Worm (Caenorhabditis elegans): ENCODE data around the gene exos-4.1.

The exos-4.1 gene

DNA sequence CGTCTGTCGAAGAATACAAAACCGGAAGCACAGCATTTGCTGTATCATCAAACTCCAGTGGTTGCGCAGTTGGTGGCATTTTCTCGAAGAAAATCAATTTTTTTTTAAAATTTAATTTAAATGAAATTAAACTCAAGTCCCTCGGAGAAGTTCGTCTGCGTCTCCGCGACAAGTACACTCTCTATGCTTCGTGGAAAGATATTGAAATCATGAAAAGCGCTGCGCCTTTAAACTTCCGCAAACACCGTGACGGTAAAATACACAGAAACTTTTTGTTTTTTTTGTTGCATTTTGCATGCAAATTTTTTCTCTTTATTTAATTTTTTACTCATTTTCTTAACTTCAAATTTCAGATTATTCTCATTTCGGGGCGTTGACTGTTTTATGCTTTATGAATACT lies at the start of gene exos-4.1, which contains the start of the genes dli-1 and tin-9.2:
exos-4.1 (plus strand) TSS at position 348 of the 400 bp plus-strand sequence.
dli-1 (minus strand) TSS at position 141 of the 400 bp plus-strand sequence.
tin-9.2 (plus strand) TSS at position 344 of the 400 bp plus-strand sequence.
- no peak for TF ChIP-seq unc-62 (GFP tag; optimal IDR thresholded peaks at IDR 0.05)

DNA sequence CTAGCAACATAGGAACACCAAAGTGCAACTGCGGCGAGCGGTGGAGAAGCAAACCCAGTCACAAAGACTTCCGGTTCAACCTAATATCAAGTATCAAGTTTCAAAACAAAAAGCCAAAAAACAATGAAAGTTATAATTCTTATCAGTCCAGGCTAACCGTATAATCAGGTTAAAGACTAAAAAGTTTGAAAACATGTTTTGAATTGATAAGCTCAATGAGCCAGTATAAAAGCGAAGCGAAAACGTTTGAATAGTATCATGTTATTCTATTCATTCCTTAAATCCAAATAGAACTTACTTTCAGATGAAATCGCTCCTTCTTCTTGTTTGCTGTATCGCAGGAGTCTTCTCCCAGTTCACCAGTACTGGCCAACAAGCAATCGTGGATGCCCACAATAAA lies 47.7 kb upstream of the exos-4.1 start, which contains the start of gene scl-11:
scl-11 (plus strand) TSS at position 301 of the 400 bp plus-strand sequence.
- no peak for TF ChIP-seq unc-62 (GFP tag; optimal IDR thresholded peaks at IDR 0.05)

DNA sequence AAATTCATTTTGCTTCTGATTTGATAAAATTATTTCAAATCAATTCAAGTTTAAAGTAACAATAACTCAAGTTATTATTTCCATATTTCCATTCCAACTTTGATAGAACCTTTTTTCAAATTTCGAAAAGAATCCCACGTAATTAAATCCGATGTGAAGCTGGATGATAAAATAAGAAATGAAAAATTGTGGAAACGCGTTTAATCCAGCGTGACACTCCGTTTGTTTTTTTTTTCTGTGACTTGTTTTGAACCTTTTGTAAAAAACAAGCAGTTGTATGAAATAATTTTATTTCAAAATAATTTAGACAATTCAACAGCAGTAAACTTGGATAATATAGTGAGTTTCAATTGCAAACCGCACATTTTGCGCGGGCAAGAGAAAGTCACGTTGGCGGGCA lies 46.2 kb upstream of the exos-4.1 start, which contains the start of gene F49E11.7:
F49E11.7 (plus strand) TSS at position 301 of the 400 bp plus-strand sequence.
- TF ChIP-seq unc-62 (GFP tag; optimal IDR thresholded peaks at IDR 0.05) = no peak

DNA sequence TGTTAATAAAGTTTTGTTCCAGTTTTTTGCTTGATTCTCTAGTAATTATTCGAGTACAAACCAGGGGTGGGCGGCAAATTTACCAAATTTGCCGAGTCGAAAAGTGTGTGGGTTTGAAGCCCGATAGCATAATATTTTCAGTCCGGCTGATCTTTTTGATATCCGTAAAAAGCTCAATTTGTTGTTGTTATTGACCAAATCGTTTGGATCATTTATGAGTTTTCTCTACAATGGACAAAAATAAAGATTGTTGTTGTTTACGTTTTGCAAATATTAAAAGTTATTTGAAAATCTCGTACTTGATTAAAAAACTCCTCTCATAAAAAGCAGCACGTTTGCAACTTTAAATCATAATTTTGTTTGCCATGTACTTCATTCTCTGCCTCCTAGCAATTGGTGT lies 42.8 kb upstream of the exos-4.1 start, which contains the start of gene scl-1:
scl-1 (plus strand) TSS at position 301 of the 400 bp plus-strand sequence.
- TF ChIP-seq unc-62 (GFP tag; optimal IDR thresholded peaks at IDR 0.05) = no peak

DNA sequence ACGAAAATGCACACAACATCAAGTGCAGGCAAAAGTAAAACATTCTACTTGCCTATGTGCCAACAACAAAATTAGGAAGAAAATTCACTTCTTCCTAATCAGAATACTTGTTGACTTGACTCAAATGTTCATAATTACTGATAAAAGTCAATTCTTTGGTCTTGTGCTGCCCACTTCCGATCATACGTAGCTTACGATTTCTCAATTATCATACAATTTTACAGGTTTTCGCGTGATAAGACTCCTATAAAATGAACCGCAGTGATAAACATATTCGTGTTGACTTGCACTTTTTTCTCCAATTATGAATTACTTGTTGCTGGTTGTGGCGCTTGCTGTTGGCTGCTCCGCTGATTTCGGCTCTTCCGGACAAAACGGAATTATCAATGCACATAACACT lies 41.4 kb upstream of the exos-4.1 start, which contains the start of gene scl-2:
scl-2 (plus strand) TSS at position 293 of the 400 bp plus-strand sequence.
- no peak for TF ChIP-seq unc-62 (GFP tag; optimal IDR thresholded peaks at IDR 0.05)

DNA sequence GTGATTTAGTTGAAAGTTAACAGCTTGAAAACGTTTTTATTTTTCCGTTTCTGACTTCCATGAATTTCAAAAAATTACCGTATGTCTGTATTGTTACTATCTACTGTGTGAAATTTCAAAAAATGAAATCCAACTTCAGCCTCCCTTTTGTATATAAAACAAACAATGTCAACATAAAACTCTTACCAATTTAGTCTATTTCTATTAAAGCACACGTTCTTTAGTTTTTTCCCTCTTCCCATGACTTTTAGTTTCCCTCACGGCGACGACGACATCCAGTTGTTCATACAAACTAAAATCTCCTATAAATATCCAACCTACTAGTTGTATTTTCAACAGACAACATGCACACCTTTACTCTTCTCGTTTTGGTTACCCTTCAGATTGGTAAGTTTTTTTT lies 39.5 kb upstream of the exos-4.1 start, which contains the start of gene scl-3:
scl-3 (plus strand) TSS at position 301 of the 400 bp plus-strand sequence.
- no peak for TF ChIP-seq unc-62 (GFP tag; optimal IDR thresholded peaks at IDR 0.05)

DNA sequence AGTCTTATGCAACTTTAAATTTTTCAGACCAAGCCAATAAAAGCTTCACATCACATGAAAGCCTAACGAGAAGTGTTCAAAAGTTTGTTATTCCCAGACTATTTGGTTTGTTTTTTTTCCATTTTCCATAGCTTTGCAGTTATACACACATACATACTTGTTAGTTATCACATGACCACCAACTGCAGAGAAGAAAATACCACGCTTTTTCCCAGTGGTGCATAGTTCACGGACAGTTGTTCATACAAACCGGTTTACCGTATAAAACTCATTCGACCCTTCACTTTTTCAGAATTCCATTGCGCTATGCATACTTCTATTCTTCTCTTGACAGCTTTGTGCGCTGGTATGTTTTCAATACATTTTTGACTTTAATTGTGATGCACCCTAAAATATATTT lies 35.1 kb upstream of the exos-4.1 start, which contains the start of gene scl-5:
scl-5 (plus strand) TSS at position 301 of the 400 bp plus-strand sequence.
- TF ChIP-seq unc-62 (GFP tag; optimal IDR thresholded peaks at IDR 0.05) = no peak

DNA sequence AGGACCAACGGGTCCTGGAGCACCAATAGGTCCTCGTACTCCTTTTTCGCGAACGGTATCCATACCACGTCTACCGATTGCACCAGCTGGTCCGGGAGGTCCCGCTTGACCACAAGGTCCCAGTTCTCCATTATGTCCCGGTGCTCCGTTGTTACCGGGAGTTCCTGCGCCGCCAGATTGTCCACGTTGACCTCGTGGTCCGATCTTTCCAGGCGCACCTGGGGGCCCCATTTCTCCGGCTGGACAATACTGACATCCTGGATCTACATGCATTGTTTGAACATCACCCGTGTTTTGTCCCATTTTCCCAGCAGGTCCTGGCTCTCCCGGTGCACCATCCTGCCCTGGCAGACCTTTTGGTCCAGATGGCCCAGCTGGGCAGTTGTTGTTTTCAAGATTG lies 32.8 kb upstream of the exos-4.1 start:
- no peak for TF ChIP-seq unc-62 (GFP tag; optimal IDR thresholded peaks at IDR 0.05)

DNA sequence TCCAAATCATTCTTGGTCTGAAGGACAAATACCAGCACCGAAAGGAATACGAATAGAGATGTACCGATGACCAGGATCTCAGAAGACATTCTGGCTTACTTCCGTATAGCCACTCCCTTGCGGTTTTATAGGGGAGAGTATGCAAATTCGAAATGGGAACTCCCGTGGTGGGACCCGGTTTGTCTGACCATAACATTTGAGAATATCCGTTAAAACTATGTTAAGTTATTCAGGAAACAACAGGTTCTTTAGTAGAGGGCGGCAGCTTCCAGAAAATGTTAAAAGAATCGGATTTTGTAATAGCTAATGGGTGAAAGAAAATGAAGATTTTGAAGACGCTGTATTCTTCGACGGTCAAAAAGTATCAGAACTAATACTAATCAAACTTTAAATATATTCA lies 31.6 kb upstream of the exos-4.1 start, which contains the start of gene col-131:
col-131 (minus strand) TSS at position 101 of the 400 bp plus-strand sequence.
- TF ChIP-seq unc-62 (GFP tag; optimal IDR thresholded peaks at IDR 0.05) = no peak

DNA sequence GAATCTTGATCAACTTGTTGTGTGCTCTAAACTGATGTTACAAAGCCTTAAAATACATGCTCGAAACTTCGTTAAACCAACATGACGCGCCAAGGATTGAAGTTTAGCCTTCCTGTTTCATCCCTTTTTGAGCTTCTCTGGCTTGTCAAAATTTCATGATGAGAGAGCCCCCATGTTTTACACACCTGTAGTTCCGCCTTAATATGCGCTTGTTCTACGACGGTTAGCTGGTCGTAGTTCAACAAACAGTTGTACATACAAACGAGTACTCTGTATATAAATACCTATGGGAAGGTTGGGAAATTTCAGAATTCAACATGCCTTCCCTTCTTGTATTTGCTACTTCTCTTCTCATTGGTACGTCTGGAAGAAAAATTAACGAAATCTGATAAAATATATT lies 30.3 kb upstream of the exos-4.1 start, which contains the start of gene scl-6:
scl-6 (plus strand) TSS at position 301 of the 400 bp plus-strand sequence.
- TF ChIP-seq unc-62 (GFP tag; optimal IDR thresholded peaks at IDR 0.05) = no peak

DNA sequence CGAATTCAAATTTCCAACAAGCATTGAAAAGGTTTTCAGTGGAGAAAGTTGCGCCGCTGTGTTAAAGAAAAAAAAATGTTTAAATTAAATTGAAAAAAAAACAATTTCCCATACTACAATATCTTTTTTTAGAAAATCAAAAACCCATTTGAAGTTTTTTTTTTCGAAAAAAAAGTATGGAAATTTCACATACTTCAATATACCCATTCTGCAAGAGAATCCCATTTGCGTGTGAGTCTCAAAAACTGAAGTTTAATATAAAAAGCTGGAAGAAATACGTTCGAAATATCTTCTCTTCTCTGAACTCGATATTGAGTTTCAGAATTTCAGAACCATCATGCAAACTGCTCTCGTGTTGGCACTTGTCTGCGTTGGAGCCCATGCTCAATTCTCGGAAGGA lies 28.7 kb upstream of the exos-4.1 start, which contains the start of gene scl-7:
scl-7 (plus strand) TSS at position 301 of the 400 bp plus-strand sequence.
- TF ChIP-seq unc-62 (GFP tag; optimal IDR thresholded peaks at IDR 0.05) = no peak

DNA sequence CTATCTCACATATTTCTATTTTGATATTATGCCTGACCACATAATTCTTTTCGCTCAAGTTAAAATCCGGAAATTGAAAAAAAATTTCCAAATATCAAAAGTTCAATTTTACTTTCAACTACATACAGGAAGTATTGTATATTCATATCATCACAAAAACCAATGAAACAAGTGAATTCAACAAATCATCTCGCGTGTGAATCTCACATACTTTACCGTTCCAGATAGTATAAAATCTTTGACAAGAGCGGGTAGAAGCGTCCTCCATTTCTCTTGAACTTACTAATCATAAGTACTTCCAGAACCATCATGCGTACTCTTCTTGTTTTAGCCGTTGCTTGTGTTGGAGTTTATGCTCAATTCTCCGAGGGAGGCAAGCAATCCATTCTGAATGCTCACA lies 27.4 kb upstream of the exos-4.1 start, which contains the start of gene scl-8:
scl-8 (plus strand) TSS at position 301 of the 400 bp plus-strand sequence.
- no peak for TF ChIP-seq unc-62 (GFP tag; optimal IDR thresholded peaks at IDR 0.05)

DNA sequence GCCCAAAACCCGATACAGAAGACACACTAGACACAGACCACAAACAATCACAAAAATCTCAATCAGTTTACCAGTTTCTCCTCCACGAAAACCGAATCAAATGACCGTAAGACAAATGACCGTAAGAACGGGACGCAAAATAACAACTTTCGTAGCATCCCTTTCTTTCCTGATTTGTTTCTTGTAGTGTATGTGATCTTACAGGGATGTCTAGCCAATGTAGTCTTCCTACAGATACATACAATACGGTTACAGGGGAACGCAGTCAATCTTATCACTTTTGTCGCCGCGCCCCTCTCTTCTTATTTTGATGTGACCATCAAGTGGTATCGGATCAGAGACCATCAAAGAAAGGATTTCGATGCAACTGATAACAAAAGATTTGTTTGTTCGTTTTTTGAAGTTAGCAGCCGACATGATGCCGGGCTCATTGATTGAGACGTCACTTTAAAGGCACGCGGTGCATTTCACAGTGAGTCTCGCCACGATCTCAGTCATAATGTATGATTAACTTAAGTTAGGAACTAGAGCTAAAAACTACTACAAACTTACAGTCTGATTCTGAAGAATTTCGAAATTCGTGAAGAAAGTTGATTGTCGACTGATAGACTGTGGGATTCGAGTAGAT lies 23.1 kb upstream of the exos-4.1 start:
- no peak for TF ChIP-seq unc-62 (GFP tag; optimal IDR thresholded peaks at IDR 0.05)

DNA sequence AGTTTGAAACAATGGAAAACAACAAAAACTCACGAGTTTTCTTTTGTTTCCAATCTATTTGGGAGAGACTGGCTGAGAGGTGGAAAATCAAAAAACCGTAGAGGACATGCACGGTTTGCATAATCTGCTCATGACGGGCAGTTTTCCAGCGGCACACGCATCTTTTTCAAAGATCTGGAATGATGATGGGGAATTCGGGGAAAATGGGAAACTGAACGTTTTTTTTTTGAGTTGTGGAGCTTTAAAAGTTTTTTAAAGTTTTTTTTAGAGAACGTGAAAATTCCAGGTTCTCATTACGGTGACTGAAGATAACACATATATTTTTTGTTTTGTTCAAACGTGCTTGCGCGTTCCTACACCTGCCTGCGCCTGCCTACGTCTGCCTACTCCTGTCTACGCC lies 22.2 kb upstream of the exos-4.1 start, which contains the start of gene C39E9.7:
C39E9.7 (minus strand) TSS at position 101 of the 400 bp plus-strand sequence.
- no peak for TF ChIP-seq unc-62 (GFP tag; optimal IDR thresholded peaks at IDR 0.05)

DNA sequence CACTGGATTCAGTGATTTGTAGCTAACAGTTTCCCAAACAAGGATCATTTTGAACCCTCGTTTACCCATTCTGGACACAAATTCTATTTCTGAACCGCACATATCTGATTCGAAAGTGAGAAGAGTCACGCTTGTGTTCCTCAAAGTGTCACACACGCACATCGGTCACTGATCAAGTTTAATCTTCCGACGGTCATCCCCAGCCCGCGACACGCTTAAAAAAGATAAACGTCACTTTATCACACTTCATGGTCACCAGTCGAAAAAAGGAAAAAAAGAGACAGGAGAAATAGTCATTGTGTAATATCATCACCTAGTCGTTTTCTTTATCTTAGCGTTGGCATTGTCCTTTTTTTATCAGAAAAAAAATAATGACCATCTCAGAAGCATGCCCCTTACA lies 21.1 kb upstream of the exos-4.1 start:
- no peak for TF ChIP-seq unc-62 (GFP tag; optimal IDR thresholded peaks at IDR 0.05)

DNA sequence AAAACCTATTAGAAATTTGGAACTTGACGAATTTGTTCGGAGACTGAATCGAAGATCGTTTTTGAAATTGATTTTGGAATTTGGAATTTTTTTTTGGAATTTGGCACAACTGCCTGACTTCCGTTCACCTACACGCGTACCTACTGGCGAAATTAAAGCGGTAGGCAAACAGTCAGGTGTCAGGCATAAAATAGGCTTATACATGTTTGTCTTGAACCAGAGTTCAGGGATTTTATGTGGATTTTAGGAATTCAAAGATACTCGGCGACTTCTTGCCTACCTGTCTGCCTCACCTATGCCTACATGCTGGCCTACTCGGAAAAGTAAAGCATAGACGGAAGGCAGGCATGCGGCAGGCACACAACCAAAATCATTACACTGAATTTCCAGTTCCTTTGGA lies 20.5 kb upstream of the exos-4.1 start:
- no peak for TF ChIP-seq unc-62 (GFP tag; optimal IDR thresholded peaks at IDR 0.05)

DNA sequence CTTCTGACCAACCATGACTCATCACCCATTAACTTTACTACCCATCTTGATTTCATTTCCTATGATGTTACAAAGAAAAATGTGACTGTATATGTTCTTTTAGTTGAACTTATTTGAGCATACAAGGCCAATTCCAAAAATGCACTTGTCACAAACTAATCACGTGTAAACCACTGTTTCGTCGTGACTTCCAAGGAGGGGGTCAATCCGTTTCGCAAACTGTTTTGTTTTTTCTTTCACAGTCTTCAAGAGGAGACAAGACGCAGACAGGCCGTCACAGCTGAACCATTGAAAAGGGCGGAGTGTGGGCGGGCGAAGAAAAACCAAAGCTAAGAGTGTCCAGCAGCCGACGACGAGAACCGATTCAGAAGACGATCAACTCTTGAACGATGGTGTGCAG lies 19.7 kb upstream of the exos-4.1 start, which contains the start of gene C39E9.8:
C39E9.8 (plus strand) TSS at position 328 of the 400 bp plus-strand sequence.
- TF ChIP-seq unc-62 (GFP tag; optimal IDR thresholded peaks at IDR 0.05) = no peak

All from whole organism, dauer.